Worm (Caenorhabditis elegans): Measurements from ENCODE around the gene wrn-1.

ce11 chrII:6565077-6565476 lies 10.3 kb downstream of the wrn-1 start, which contains the start of gene mpz-3:
- TF ChIP-seq W03F9.2 (tag; optimal IDR thresholded peaks at IDR 0.05): no peak
- no peak for TF ChIP-seq him-1 (tag; optimal IDR thresholded peaks at IDR 0.05)
- TF ChIP-seq dao-5 (tag; optimal IDR thresholded peaks at IDR 0.05): no peak
